Fruit fly (Drosophila melanogaster) whole organism, prepupa: ENCODE results near the gene CG46303.
A peak's percentile ranks its signal among the peaks of the same experiment; 100 is the strongest.

Source experiments
- fd59A ChIP-seq: fragments of 200-800 bp; sonication (Bioruptor generic); optimal IDR thresholded peaks from 2 replicates; lab custom pipeline; 2017; ENCODE audit warnings: missing biosample characterization, mild to moderate bottlenecking, missing genetic modification characterization, missing genetic modification reagents
- fd85E ChIP-seq: fragments of 200-800 bp; sonication (Bioruptor generic); optimal IDR thresholded peaks from 3 replicates; lab custom pipeline; 2016; ENCODE audit warnings: missing biosample characterization, missing genetic modification characterization

DNA sequence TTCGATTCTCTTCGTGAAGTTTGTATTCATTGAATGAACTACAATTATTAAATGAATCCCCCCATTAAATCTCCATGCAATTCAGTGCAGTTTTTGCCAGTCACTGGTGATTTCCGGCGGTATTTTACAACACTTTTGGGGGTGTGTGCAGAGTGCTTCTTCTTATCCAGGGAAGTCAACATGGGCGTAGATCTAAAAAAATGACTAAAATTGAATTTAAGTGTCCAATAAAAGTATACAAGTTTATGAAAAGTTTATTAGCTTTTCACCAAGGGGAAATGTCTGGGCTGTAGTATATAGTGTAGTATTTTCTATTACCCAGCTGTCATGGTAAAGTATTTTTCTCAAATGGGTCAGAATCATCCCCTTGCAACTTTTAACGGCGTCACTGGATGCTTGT lies 30.3 kb upstream of the CG46303 start, which contains the start of gene Hpf1:
- TF ChIP-seq fd85E (GFP tag; lab: Kevin White, UChicago) (peak; percentile 98), fd59A (GFP tag; lab: Kevin White, UChicago) (peak; percentile 98)
